Worm (Caenorhabditis elegans) whole organism, L2 larva: ENCODE measurements around the gene F38B7.10.
A peak's percentile ranks its signal among the peaks of the same experiment; 100 is the strongest.

Experiments
- F13H6.1 ChIP-seq: sonication (generic microtip); optimal IDR thresholded peaks from 2 replicates; lab custom pipeline; 2016; ENCODE audit warnings: missing genetic modification characterization, missing compliant biosample characterization
- R02D3.7 ChIP-seq: fragments of 150-350 bp; optimal IDR thresholded peaks from 2 replicates; lab custom pipeline; 2014; ENCODE audit warnings: missing biosample characterization, missing genetic modification characterization
- Y55F3AM.14 ChIP-seq: fragments of 200-800 bp; sonication (Bioruptor generic); optimal IDR thresholded peaks from 2 replicates; lab custom pipeline; 2018; ENCODE audit warnings: mild to moderate bottlenecking, missing genetic modification characterization, missing compliant biosample characterization
- alr-1 ChIP-seq: fragments of 150-350 bp; optimal IDR thresholded peaks from 2 replicates; lab custom pipeline; 2014; ENCODE audit warnings: missing biosample characterization, missing genetic modification characterization
- aly-2 ChIP-seq: fragments of 150-350 bp; optimal IDR thresholded peaks from 2 replicates; lab custom pipeline; 2014; ENCODE audit warnings: missing biosample characterization, missing genetic modification characterization
- ama-1 ChIP-seq: fragments of 150-350 bp; optimal IDR thresholded peaks from 2 replicates; lab custom pipeline; 2018; ENCODE audit warnings: inconsistent platforms
- blmp-1 ChIP-seq: sonication (generic microtip); optimal IDR thresholded peaks from 2 replicates; lab custom pipeline; 2017; ENCODE audit warnings: missing genetic modification characterization, mild to moderate bottlenecking, missing compliant biosample characterization, antibody characterized with exemption, moderate library complexity; ENCODE audit not compliant: insufficient read depth
- ceh-16 ChIP-seq: fragments of 150-350 bp; optimal IDR thresholded peaks from 2 replicates; lab custom pipeline; 2014; ENCODE audit warnings: missing biosample characterization, missing genetic modification characterization
- ceh-82 ChIP-seq: fragments of 150-350 bp; optimal IDR thresholded peaks from 2 replicates; lab custom pipeline; 2014; ENCODE audit warnings: missing biosample characterization, missing genetic modification characterization
- crh-2 ChIP-seq: sonication (generic microtip); optimal IDR thresholded peaks from 2 replicates; lab custom pipeline; 2017; ENCODE audit warnings: missing biosample characterization, missing genetic modification characterization
- dmd-4 ChIP-seq: sonication (generic microtip); optimal IDR thresholded peaks from 2 replicates; lab custom pipeline; 2017; ENCODE audit warnings: missing biosample characterization, missing genetic modification characterization
- elt-1 ChIP-seq: fragments of 150-350 bp; optimal IDR thresholded peaks from 2 replicates; lab custom pipeline; 2014; ENCODE audit warnings: missing biosample characterization, missing genetic modification characterization
- gmeb-1 ChIP-seq: fragments of 150-350 bp; optimal IDR thresholded peaks from 2 replicates; lab custom pipeline; 2014; ENCODE audit warnings: missing biosample characterization, missing genetic modification characterization
- lin-11 ChIP-seq: fragments of 150-350 bp; sonication (generic microtip); optimal IDR thresholded peaks from 2 replicates; lab custom pipeline; 2014; ENCODE audit warnings: missing biosample characterization, missing genetic modification characterization, inconsistent platforms, mixed read lengths
- lin-39 ChIP-seq: fragments of 150-350 bp; optimal IDR thresholded peaks from 2 replicates; lab custom pipeline; 2014; ENCODE audit warnings: missing biosample characterization, missing genetic modification reagents, missing genetic modification characterization
- lsy-2 ChIP-seq, 2 experiments: fragments of 150-350 bp in 1 of 2; sonication (generic microtip) in 1 of 2; optimal IDR thresholded peaks; 2 replicates each; lab custom pipeline; 2014 to 2017; ENCODE audit warnings: missing biosample characterization in 2 of 2, missing genetic modification characterization in 2 of 2
- mbf-1 ChIP-seq: sonication (generic microtip); optimal IDR thresholded peaks from 2 replicates; lab custom pipeline; 2017; ENCODE audit warnings: missing biosample characterization, missing genetic modification characterization
- mdl-1 ChIP-seq, 2 experiments: fragments of 150-350 bp in 1 of 2; sonication (generic microtip) in 1 of 2; optimal IDR thresholded peaks; 2 replicates each; lab custom pipeline; 2017; ENCODE audit warnings: missing biosample characterization in 2 of 2, missing genetic modification characterization in 2 of 2
- nhr-11 ChIP-seq: fragments of 150-350 bp; optimal IDR thresholded peaks from 2 replicates; lab custom pipeline; 2014; ENCODE audit warnings: missing biosample characterization, missing genetic modification characterization
- nhr-12 ChIP-seq: fragments of 150-350 bp; optimal IDR thresholded peaks from 2 replicates; lab custom pipeline; 2014; ENCODE audit warnings: missing biosample characterization, missing genetic modification characterization
- nhr-129 ChIP-seq: fragments of 150-350 bp; optimal IDR thresholded peaks from 2 replicates; lab custom pipeline; 2014; ENCODE audit warnings: missing biosample characterization, missing genetic modification characterization
- nhr-21 ChIP-seq: fragments of 150-350 bp; optimal IDR thresholded peaks from 2 replicates; lab custom pipeline; 2014; ENCODE audit warnings: missing biosample characterization, missing genetic modification characterization
- nhr-23 ChIP-seq: fragments of 150-350 bp; optimal IDR thresholded peaks from 2 replicates; lab custom pipeline; 2014; ENCODE audit warnings: missing biosample characterization, missing genetic modification reagents, missing genetic modification characterization
- nhr-25 ChIP-seq: fragments of 150-350 bp; sonication (generic microtip); optimal IDR thresholded peaks from 3 replicates; lab custom pipeline; 2014; ENCODE audit warnings: missing biosample characterization, missing genetic modification characterization
- nhr-6 ChIP-seq: fragments of 150-350 bp; optimal IDR thresholded peaks from 2 replicates; lab custom pipeline; 2014; ENCODE audit warnings: missing biosample characterization, missing genetic modification characterization
- nhr-77 ChIP-seq: fragments of 150-350 bp; optimal IDR thresholded peaks from 2 replicates; lab custom pipeline; 2014; ENCODE audit warnings: missing biosample characterization, missing genetic modification characterization
- peb-1 ChIP-seq: fragments of 150-350 bp; optimal IDR thresholded peaks from 2 replicates; lab custom pipeline; 2014; ENCODE audit warnings: missing biosample characterization, missing genetic modification characterization
- skn-1 ChIP-seq: sonication (generic microtip); optimal IDR thresholded peaks from 2 replicates; lab custom pipeline; 2017; ENCODE audit warnings: missing biosample characterization, missing genetic modification characterization
- sma-3 ChIP-seq: sonication (generic microtip); optimal IDR thresholded peaks from 2 replicates; lab custom pipeline; 2016; ENCODE audit warnings: missing genetic modification reagents, missing genetic modification characterization, missing compliant biosample characterization
- sma-9 ChIP-seq, 2 experiments: fragments of 150-350 bp in 1 of 2; sonication (generic microtip) in 1 of 2; optimal IDR thresholded peaks; 2 replicates each; lab custom pipeline; 2014 to 2016; ENCODE audit warnings: missing genetic modification characterization in 2 of 2, mild to moderate bottlenecking in 1 of 2, missing biosample characterization in 1 of 2, missing compliant biosample characterization in 1 of 2, missing genetic modification reagents in 1 of 2, moderate library complexity in 1 of 2
- unc-39 ChIP-seq: fragments of 150-350 bp; optimal IDR thresholded peaks from 2 replicates; lab custom pipeline; 2014; ENCODE audit warnings: missing biosample characterization, missing genetic modification characterization
- unc-62 ChIP-seq: fragments of 150-350 bp; optimal IDR thresholded peaks from 2 replicates; lab custom pipeline; 2014; ENCODE audit warnings: missing biosample characterization, missing genetic modification reagents, missing genetic modification characterization
- ztf-1 ChIP-seq: fragments of 200-800 bp; sonication (Bioruptor generic); conservative IDR thresholded peaks from 2 replicates; pipeline ENCODE4 v1.3.6; 2022; ENCODE audit warnings: missing genetic modification characterization, missing compliant biosample characterization
- ztf-4 ChIP-seq: fragments of 150-350 bp; optimal IDR thresholded peaks from 2 replicates; lab custom pipeline; 2014; ENCODE audit warnings: missing biosample characterization, missing genetic modification characterization

F38B7.10 gene

DNA sequence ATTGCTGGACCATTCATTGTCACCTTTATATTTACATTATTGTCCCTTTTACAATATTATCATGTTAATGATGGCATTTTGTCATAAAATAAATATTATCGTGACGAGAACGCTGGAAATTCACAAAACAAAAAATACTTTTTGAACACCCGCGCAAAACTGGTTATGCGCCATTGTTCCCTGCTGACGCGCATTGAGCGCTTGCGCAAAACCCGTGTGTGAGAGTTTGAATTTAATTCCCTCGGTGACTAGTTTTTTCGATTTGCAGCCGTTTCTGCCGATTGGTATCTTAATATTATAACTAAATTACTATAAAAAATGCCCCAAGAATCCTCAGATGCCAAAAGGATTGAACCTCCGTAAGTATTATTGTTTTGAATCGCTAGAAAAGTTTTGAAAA lies 23.9 kb upstream of the F38B7.10 start, which contains the start of gene pafo-1 (continued):
- TF ChIP-seq unc-39 (tag; lab: Kevin White, UChicago): no peak
- peak; percentile 49 for TF ChIP-seq nhr-6 (tag; lab: Kevin White, UChicago)
- TF ChIP-seq mbf-1 (tag; lab: Kevin White, UChicago): no peak
- TF ChIP-seq sma-9 (GFP tag; optimal IDR thresholded peaks at IDR 0.05; lab: Kevin White, UChicago): peak; percentile 95
- no peak for TF ChIP-seq sma-9 (tag; optimal IDR thresholded peaks at IDR 0.05; lab: Kevin White, UChicago)

- TF ChIP-seq R02D3.7 (tag; lab: Kevin White, UChicago) (no peak), blmp-1 (tag; lab: Kevin White, UChicago) (peak; percentile 59), ceh-16 (no peak), sma-9 (GFP tag; optimal IDR thresholded peaks at IDR 0.05; lab: Kevin White, UChicago) (no peak), sma-9 (tag; optimal IDR thresholded peaks at IDR 0.05; lab: Kevin White, UChicago) (no peak), nhr-11 (no peak), F13H6.1 (tag; lab: Kevin White, UChicago) (peak; percentile 59), ztf-1 (GFP tag; lab: Robert Waterston, UW) (no peak), nhr-25 (tag; lab: Kevin White, UChicago) (peak; percentile 61), nhr-21 (tag; lab: Kevin White, UChicago) (no peak), lin-11 (tag; lab: Kevin White, UChicago) (no peak), nhr-12 (no peak), mdl-1 (tag; optimal IDR thresholded peaks at IDR 0.05; lab: Kevin White, UChicago) (no peak), dmd-4 (tag; lab: Kevin White, UChicago) (no peak), nhr-129 (tag; lab: Kevin White, UChicago) (no peak), elt-1 (no peak), ztf-4 (no peak), lin-39 (tag; lab: Kevin White, UChicago) (no peak), lsy-2 (tag; optimal IDR thresholded peaks at IDR 0.05; lab: Kevin White, UChicago) (no peak), sma-3 (GFP tag; lab: Kevin White, UChicago) (no peak), peb-1 (no peak), crh-2 (no peak), unc-62 (no peak)
- TF ChIP-seq, all 48 proteins: peak for 3
Measured at ce11 chrV:11525338-11525737, 20.0 kb upstream of the F38B7.10 start.

- TF ChIP-seq crh-2: no peak
- peak; percentile 53 for TF ChIP-seq nhr-25 (tag; lab: Kevin White, UChicago)
- no peak for TF ChIP-seq nhr-23 (tag; lab: Kevin White, UChicago)
Measured at ce11 chrV:11526927-11527491, 18.3 kb upstream of the F38B7.10 start.

DNA sequence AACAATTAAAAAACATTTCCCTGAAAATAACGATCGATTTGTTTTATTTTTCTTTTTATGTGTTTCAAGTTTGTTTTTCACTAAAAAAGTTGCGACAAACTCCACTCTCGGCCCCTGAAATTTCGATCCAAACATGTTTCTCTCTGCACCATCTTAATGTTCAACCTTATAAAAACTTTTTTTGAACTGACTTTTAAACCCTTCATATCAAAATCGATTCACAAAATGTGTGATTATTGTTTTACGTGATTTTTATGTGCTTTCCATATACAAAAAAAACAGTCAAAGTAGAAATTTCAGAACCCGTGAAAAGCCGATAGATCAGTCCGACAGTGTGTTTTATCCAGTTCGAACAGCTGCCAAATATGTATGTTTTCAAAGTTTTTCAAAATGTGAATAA lies 17.8 kb upstream of the F38B7.10 start, which contains the start of gene ccch-1:
Gene ccch-1, plus strand, starts transcription at position 301 of the 400 bp plus-strand sequence.
- TF ChIP-seq lin-11 (tag; lab: Kevin White, UChicago): no peak
- no peak for TF ChIP-seq ceh-82 (tag; lab: Kevin White, UChicago)
- no peak for TF ChIP-seq R02D3.7 (tag; lab: Kevin White, UChicago)
- TF ChIP-seq lsy-2 (tag; optimal IDR thresholded peaks at IDR 0.05; lab: Kevin White, UChicago): no peak
- no peak for TF ChIP-seq nhr-77 (tag; lab: Kevin White, UChicago)
- TF ChIP-seq crh-2: no peak
- TF ChIP-seq nhr-25 (tag; lab: Kevin White, UChicago): no peak
- no peak for TF ChIP-seq nhr-21 (tag; lab: Kevin White, UChicago)
- TF ChIP-seq ceh-16: no peak

DNA sequence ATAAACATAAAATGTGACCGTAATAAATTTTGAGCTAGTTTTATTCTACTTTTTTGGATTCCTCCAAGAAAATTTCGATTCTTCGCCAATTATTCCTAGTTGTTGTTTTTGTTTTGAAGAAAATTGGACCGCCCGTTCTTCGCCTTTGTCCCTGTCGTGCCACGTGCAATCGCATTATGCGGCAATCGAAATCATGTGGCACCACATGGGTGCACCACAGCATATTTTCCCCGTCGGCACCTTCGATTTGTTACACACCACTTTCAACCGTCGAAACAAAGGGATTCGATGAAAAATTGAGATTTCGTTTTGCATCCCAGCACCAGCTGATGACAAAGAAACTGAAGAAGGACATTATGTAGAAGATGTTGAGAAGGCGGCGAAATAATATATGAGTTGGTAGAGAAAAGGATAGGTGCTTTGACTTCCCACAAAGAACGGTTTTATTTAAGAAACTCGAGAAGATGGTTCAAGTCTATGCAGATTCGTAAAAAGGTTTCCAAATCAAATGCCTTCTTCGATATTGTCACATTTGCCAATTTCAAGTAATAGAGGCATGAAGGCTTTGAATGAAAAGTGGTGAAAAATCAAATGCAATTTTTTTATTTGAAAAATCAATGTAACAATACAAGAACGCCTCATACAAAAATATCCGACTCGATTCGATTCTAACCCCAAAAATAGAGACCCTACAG lies 16.5 kb upstream of the F38B7.10 start:
- TF ChIP-seq aly-2 (tag; lab: Kevin White, UChicago) (no peak), nhr-23 (tag; lab: Kevin White, UChicago) (no peak), nhr-77 (tag; lab: Kevin White, UChicago) (no peak), alr-1 (tag; lab: Kevin White, UChicago) (no peak), nhr-129 (tag; lab: Kevin White, UChicago) (peak; percentile 13), skn-1 (tag; lab: Kevin White, UChicago) (no peak), unc-39 (tag; lab: Kevin White, UChicago) (no peak), gmeb-1 (tag; lab: Kevin White, UChicago) (no peak), ceh-16 (no peak), nhr-25 (tag; lab: Kevin White, UChicago) (peak; percentile 30), ama-1 (lab: Kevin White, UChicago) (no peak), nhr-21 (tag; lab: Kevin White, UChicago) (no peak), Y55F3AM.14 (GFP tag; lab: Kevin White, UChicago) (no peak)
